Fruit fly (Drosophila melanogaster) whole organism, embryonic: ENCODE data around the gene Hsp83.

Experiments
- B-H2 ChIP-seq: fragments of 200-800 bp; sonication (Bioruptor generic); optimal IDR thresholded peaks from 2 replicates; lab custom pipeline; 2018; ENCODE audit warnings: missing biosample characterization, mild to moderate bottlenecking, missing genetic modification characterization
- C15 ChIP-seq: fragments of 200-800 bp; sonication (Bioruptor generic); IDR thresholded peaks from 3 replicates; pipeline ENCODE4 v1.3.6; 2022; ENCODE audit warnings: missing biosample characterization, missing genetic modification characterization
- CG10654 ChIP-seq: fragments of 200-800 bp; sonication (Bioruptor generic); optimal IDR thresholded peaks from 2 replicates; lab custom pipeline; 2016; ENCODE audit warnings: missing biosample characterization, missing genetic modification characterization
- CG11456 ChIP-seq: fragments of 200-800 bp; sonication (Bioruptor generic); IDR thresholded peaks from 3 replicates; pipeline ENCODE4 v1.3.6; 2022; ENCODE audit warnings: missing biosample characterization, missing genetic modification characterization
- CG13424 ChIP-seq: fragments of 200-800 bp; sonication (Bioruptor generic); optimal IDR thresholded peaks from 2 replicates; lab custom pipeline; 2019; ENCODE audit warnings: missing biosample characterization, mild to moderate bottlenecking, missing genetic modification characterization, moderate library complexity
- CG13775 ChIP-seq: fragments of 200-800 bp; sonication (Bioruptor generic); optimal IDR thresholded peaks from 3 replicates; lab custom pipeline; 2017; ENCODE audit warnings: missing biosample characterization, mild to moderate bottlenecking, missing genetic modification characterization
- CG14050 ChIP-seq: fragments of 200-800 bp; sonication (Bioruptor generic); IDR thresholded peaks from 3 replicates; pipeline ENCODE4 v1.3.6; 2022; ENCODE audit warnings: missing biosample characterization, missing genetic modification characterization
- CG14965 ChIP-seq: fragments of 200-800 bp; sonication (Bioruptor generic); optimal IDR thresholded peaks from 2 replicates; lab custom pipeline; 2016; ENCODE audit warnings: missing biosample characterization, missing genetic modification characterization, borderline replicate concordance
- CG2120 ChIP-seq: fragments of 200-800 bp; sonication (Bioruptor generic); optimal IDR thresholded peaks from 3 replicates; lab custom pipeline; 2016; ENCODE audit warnings: missing biosample characterization, missing genetic modification characterization
- CG30403 ChIP-seq: fragments of 200-800 bp; sonication (Bioruptor generic); optimal IDR thresholded peaks from 3 replicates; lab custom pipeline; 2016; ENCODE audit warnings: missing biosample characterization, missing genetic modification characterization
- CG33213 ChIP-seq: fragments of 200-800 bp; sonication (Bioruptor generic); optimal IDR thresholded peaks from 3 replicates; lab custom pipeline; 2016; ENCODE audit warnings: missing biosample characterization, missing genetic modification characterization
- CG4282 ChIP-seq: fragments of 200-800 bp; sonication (Bioruptor generic); optimal IDR thresholded peaks from 2 replicates; lab custom pipeline; 2016; ENCODE audit warnings: missing biosample characterization, missing genetic modification characterization
- CG4404 ChIP-seq: fragments of 200-800 bp; sonication (Bioruptor generic); IDR thresholded peaks from 2 replicates; pipeline ENCODE4 v1.3.6; 2022; ENCODE audit warnings: missing biosample characterization, missing genetic modification characterization
- CG6272 ChIP-seq: fragments of 200-800 bp; sonication (Bioruptor generic); IDR thresholded peaks from 2 replicates; pipeline ENCODE4 v1.3.6; 2022; ENCODE audit warnings: missing biosample characterization, missing genetic modification characterization
- CG9609 ChIP-seq: fragments of 200-800 bp; sonication (Bioruptor generic); optimal IDR thresholded peaks from 3 replicates; lab custom pipeline; 2016; ENCODE audit warnings: missing biosample characterization, missing genetic modification characterization
- CkIIα-i1 ChIP-seq: fragments of 200-800 bp; sonication (Bioruptor generic); IDR thresholded peaks from 2 replicates; pipeline ENCODE4 v1.3.6; 2022; ENCODE audit warnings: missing biosample characterization, missing genetic modification characterization
- Dek ChIP-seq: fragments of 200-800 bp; sonication (Bioruptor generic); optimal IDR thresholded peaks from 3 replicates; lab custom pipeline; 2019; ENCODE audit warnings: missing biosample characterization, mild to moderate bottlenecking, missing genetic modification characterization, moderate library complexity
- Dref ChIP-seq: fragments of 200-800 bp; sonication (Bioruptor generic); IDR thresholded peaks from 2 replicates; pipeline ENCODE4 v1.3.6; 2022; ENCODE audit warnings: missing biosample characterization, missing genetic modification characterization
- E2f1 ChIP-seq: fragments of 200-800 bp; sonication (Bioruptor generic); IDR thresholded peaks from 2 replicates; pipeline ENCODE4 v1.3.6; 2022; ENCODE audit warnings: missing biosample characterization, missing genetic modification characterization
- Gsc ChIP-seq: fragments of 200-800 bp; sonication (Bioruptor generic); IDR thresholded peaks from 2 replicates; pipeline ENCODE4 v1.3.6; 2022; ENCODE audit warnings: missing biosample characterization, missing genetic modification characterization
- HLH4C ChIP-seq: fragments of 200-800 bp; sonication (Bioruptor generic); IDR thresholded peaks from 3 replicates; pipeline ENCODE4 v1.3.6; 2022; ENCODE audit warnings: missing biosample characterization, missing genetic modification characterization; ENCODE audit not compliant: partially characterized antibody
- Hr3 ChIP-seq: fragments of 200-800 bp; sonication (Bioruptor generic); optimal IDR thresholded peaks from 3 replicates; lab custom pipeline; 2016; ENCODE audit warnings: missing biosample characterization, missing genetic modification characterization
- MESR4 ChIP-seq: fragments of 200-800 bp; sonication (Bioruptor generic); optimal IDR thresholded peaks from 2 replicates; lab custom pipeline; 2018; ENCODE audit warnings: missing biosample characterization, mild to moderate bottlenecking, missing genetic modification characterization, moderate library complexity
- Meics ChIP-seq: fragments of 200-800 bp; sonication (Bioruptor generic); optimal IDR thresholded peaks from 2 replicates; lab custom pipeline; 2017; ENCODE audit warnings: missing biosample characterization, mild to moderate bottlenecking, missing genetic modification characterization
- abd-A ChIP-seq: fragments of 200-800 bp; sonication (Bioruptor generic); optimal IDR thresholded peaks from 3 replicates; lab custom pipeline; 2019; ENCODE audit warnings: missing biosample characterization, mild to moderate bottlenecking, missing genetic modification characterization, moderate library complexity
- ac ChIP-seq: fragments of 200-800 bp; sonication (Bioruptor generic); optimal IDR thresholded peaks from 3 replicates; lab custom pipeline; 2017; ENCODE audit warnings: missing biosample characterization, mild to moderate bottlenecking, missing genetic modification characterization
- cas ChIP-seq: fragments of 200-800 bp; sonication (Bioruptor generic); IDR thresholded peaks from 2 replicates; pipeline ENCODE4 v1.3.6; 2022; ENCODE audit warnings: missing biosample characterization, missing genetic modification characterization
- chm ChIP-seq: fragments of 200-800 bp; sonication (Bioruptor generic); IDR thresholded peaks from 2 replicates; pipeline ENCODE4 v1.3.6; 2022; ENCODE audit warnings: missing biosample characterization, missing genetic modification characterization
- chn ChIP-seq: fragments of 200-800 bp; sonication (Bioruptor generic); optimal IDR thresholded peaks from 2 replicates; lab custom pipeline; 2016; ENCODE audit warnings: missing biosample characterization, missing genetic modification characterization
- da ChIP-seq: fragments of 200-800 bp; sonication (Bioruptor generic); optimal IDR thresholded peaks from 2 replicates; lab custom pipeline; 2016; ENCODE audit warnings: missing biosample characterization, missing genetic modification characterization
- danr ChIP-seq: fragments of 200-800 bp; sonication (Bioruptor generic); IDR thresholded peaks from 2 replicates; pipeline ENCODE4 v1.3.6; 2022; ENCODE audit warnings: missing biosample characterization, missing genetic modification characterization
- dimm ChIP-seq: fragments of 200-800 bp; sonication (Bioruptor generic); IDR thresholded peaks from 2 replicates; pipeline ENCODE4 v1.3.6; 2022; ENCODE audit warnings: missing biosample characterization, missing genetic modification characterization
- fru ChIP-seq: fragments of >200 bp; optimal IDR thresholded peaks from 2 replicates; lab custom pipeline; 2017
- gcm2 ChIP-seq: fragments of 200-800 bp; sonication (Bioruptor generic); optimal IDR thresholded peaks from 2 replicates; lab custom pipeline; 2016; ENCODE audit warnings: missing biosample characterization, missing genetic modification characterization
- gsb-n ChIP-seq: fragments of 200-800 bp; sonication (Bioruptor generic); optimal IDR thresholded peaks from 3 replicates; lab custom pipeline; 2018; ENCODE audit warnings: missing biosample characterization, mild to moderate bottlenecking, missing genetic modification characterization
- hbn ChIP-seq: fragments of 200-800 bp; sonication (Bioruptor generic); IDR thresholded peaks from 2 replicates; pipeline ENCODE4 v1.3.6; 2022; ENCODE audit warnings: missing biosample characterization, missing genetic modification characterization; ENCODE audit not compliant: partially characterized antibody
- ind ChIP-seq: fragments of 200-800 bp; sonication (Bioruptor generic); optimal IDR thresholded peaks from 3 replicates; lab custom pipeline; 2016; ENCODE audit warnings: missing biosample characterization, missing genetic modification characterization
- mam ChIP-seq: fragments of 200-800 bp; sonication (Bioruptor generic); optimal IDR thresholded peaks from 3 replicates; lab custom pipeline; 2016; ENCODE audit warnings: missing biosample characterization, missing genetic modification characterization
- onecut ChIP-seq: fragments of 200-800 bp; sonication (Bioruptor generic); IDR thresholded peaks from 2 replicates; pipeline ENCODE4 v1.3.6; 2022; ENCODE audit warnings: missing biosample characterization, missing genetic modification characterization
- peb ChIP-seq: fragments of 200-800 bp; sonication (Bioruptor generic); IDR thresholded peaks from 2 replicates; pipeline ENCODE4 v1.3.6; 2022; ENCODE audit warnings: missing biosample characterization, missing genetic modification characterization
- pros ChIP-seq: fragments of 200-800 bp; sonication (Bioruptor generic); optimal IDR thresholded peaks from 3 replicates; lab custom pipeline; 2019; ENCODE audit warnings: missing biosample characterization, mild to moderate bottlenecking, missing genetic modification characterization, moderate library complexity
- salm ChIP-seq: fragments of 200-800 bp; sonication (Bioruptor generic); optimal IDR thresholded peaks from 2 replicates; lab custom pipeline; 2018; ENCODE audit warnings: missing biosample characterization, mild to moderate bottlenecking, missing genetic modification characterization
- sd ChIP-seq: fragments of 200-800 bp; sonication (Bioruptor generic); optimal IDR thresholded peaks from 3 replicates; lab custom pipeline; 2018; ENCODE audit warnings: missing biosample characterization, mild to moderate bottlenecking, missing genetic modification characterization, moderate library complexity
- shn ChIP-seq: fragments of 200-800 bp; sonication (Bioruptor generic); optimal IDR thresholded peaks from 3 replicates; lab custom pipeline; 2016; ENCODE audit warnings: missing biosample characterization, missing genetic modification characterization
- sim ChIP-seq: fragments of 200-800 bp; sonication (Bioruptor generic); IDR thresholded peaks from 2 replicates; pipeline ENCODE4 v1.3.6; 2022; ENCODE audit warnings: missing biosample characterization, missing genetic modification characterization
- toy ChIP-seq: fragments of 200-800 bp; sonication (Bioruptor generic); IDR thresholded peaks from 2 replicates; pipeline ENCODE4 v1.3.6; 2022; ENCODE audit warnings: missing biosample characterization, missing genetic modification characterization
- unpg ChIP-seq: fragments of 200-800 bp; sonication (Bioruptor generic); optimal IDR thresholded peaks from 3 replicates; lab custom pipeline; 2018; ENCODE audit warnings: missing biosample characterization, mild to moderate bottlenecking, missing genetic modification characterization, moderate library complexity
- usp ChIP-seq: fragments of >200 bp; optimal IDR thresholded peaks from 2 replicates; lab custom pipeline; 2017; ENCODE audit warnings: missing biosample characterization, missing genetic modification characterization
- vfl ChIP-seq: fragments of 200-800 bp; sonication (Bioruptor generic); optimal IDR thresholded peaks from 2 replicates; lab custom pipeline; 2016; ENCODE audit warnings: missing biosample characterization, missing genetic modification characterization
- zen ChIP-seq: fragments of 200-800 bp; sonication (Bioruptor generic); optimal IDR thresholded peaks from 3 replicates; lab custom pipeline; 2018; ENCODE audit warnings: missing biosample characterization, mild to moderate bottlenecking, missing genetic modification characterization, moderate library complexity

The Hsp83 gene

dm6 chr3L:3198447-3199402, 6.0 kb downstream of the Hsp83 start, which contains the start of the genes CG32276 and gry (continued):
- TF ChIP-seq danr = peak; percentile 63
- peak; percentile 33; the same call in 1 of the 2 replicates for TF ChIP-seq CG4404 (GFP tag; lab: Robert Waterston, UW)
- no peak for TF ChIP-seq pros (GFP tag; lab: Kevin White, UChicago)
- TF ChIP-seq CG33213 (GFP tag; lab: Kevin White, UChicago) = peak; percentile 81
- TF ChIP-seq E2f1 = peak; percentile 53
- TF ChIP-seq HLH4C = no peak; the same call in 2 of the 3 replicates
- no peak for TF ChIP-seq fru (lab: Kevin White, UChicago)
- TF ChIP-seq chm (GFP tag; lab: Robert Waterston, UW) = peak; percentile 74
- no peak for TF ChIP-seq sim (GFP tag; lab: Robert Waterston, UW)
- peak; percentile 80 for TF ChIP-seq CG13775
- TF ChIP-seq cas (GFP tag; lab: Robert Waterston, UW) = peak; percentile 54; the same call in 1 of the 2 replicates
- peak; percentile 67 for TF ChIP-seq CG4282
- peak; percentile 81 for TF ChIP-seq ind
- TF ChIP-seq Hr3 (GFP tag; lab: Kevin White, UChicago) = peak; percentile 70
- TF ChIP-seq shn (GFP tag; lab: Kevin White, UChicago) = peak; percentile 65
- TF ChIP-seq peb (GFP tag; lab: Robert Waterston, UW) = no peak
- peak; percentile 43 for TF ChIP-seq da
- no peak for TF ChIP-seq CG10654
- no peak for TF ChIP-seq gsb-n (tag; lab: Kevin White, UChicago)
- peak; percentile 79 for TF ChIP-seq mam
- peak; percentile 77 for TF ChIP-seq chn (GFP tag; lab: Kevin White, UChicago)
- TF ChIP-seq CkIIα-i1 (GFP tag; lab: Robert Waterston, UW) = no peak
- TF ChIP-seq ac (GFP tag; lab: Kevin White, UChicago) = no peak
- TF ChIP-seq hbn = peak; percentile 26; the same call in 1 of the 2 replicates
- TF ChIP-seq usp (GFP tag; lab: Kevin White, UChicago) = no peak
- peak; percentile 69 for TF ChIP-seq zen (tag; lab: Kevin White, UChicago)
- peak; percentile 26 for TF ChIP-seq salm
- TF ChIP-seq dimm (GFP tag; lab: Robert Waterston, UW) = no peak
- peak; percentile 84 for TF ChIP-seq CG13424
- TF ChIP-seq Meics = peak; percentile 78
- TF ChIP-seq vfl (GFP tag; lab: Kevin White, UChicago) = peak; percentile 77
- peak; percentile 72 for TF ChIP-seq unpg (GFP tag; lab: Kevin White, UChicago)
- TF ChIP-seq toy = peak; percentile 40; the same call in 1 of the 2 replicates
- TF ChIP-seq B-H2 (GFP tag; lab: Kevin White, UChicago) = peak; percentile 83
- TF ChIP-seq CG14965 (GFP tag; lab: Kevin White, UChicago) = no peak
- peak; percentile 48 for TF ChIP-seq CG6272
- peak; percentile 90 for TF ChIP-seq CG2120
- peak; percentile 89 for TF ChIP-seq MESR4 (GFP tag; lab: Kevin White, UChicago)
- TF ChIP-seq Gsc (GFP tag; lab: Robert Waterston, UW) = no peak
- TF ChIP-seq Dek (tag; lab: Kevin White, UChicago) = peak; percentile 73
- TF ChIP-seq gcm2 (GFP tag; lab: Kevin White, UChicago) = peak; percentile 39
- no peak for TF ChIP-seq sd
- peak; percentile 84 for TF ChIP-seq CG30403 (GFP tag; lab: Kevin White, UChicago)
- TF ChIP-seq onecut = peak; percentile 30
- peak; percentile 23; the same call in 1 of the 3 replicates for TF ChIP-seq CG14050 (GFP tag; lab: Robert Waterston, UW)
- TF ChIP-seq Dref = 0 out of 2 replicates have a peak, but pooled peaks have one; percentile 39
- TF ChIP-seq CG11456 (GFP tag; lab: Robert Waterston, UW) = peak; percentile 82
- TF ChIP-seq C15 (GFP tag; lab: Robert Waterston, UW) = no peak
- TF ChIP-seq CG9609 = peak; percentile 82
- no peak for TF ChIP-seq abd-A (tag; lab: Kevin White, UChicago)
